Worm (Caenorhabditis elegans): ENCODE results near the gene ZK892.3.

Gene ZK892.3

ce11 chrII:10033163-10033871 lies 31.7 kb downstream of the ZK892.3 start, which contains the start of gene mtcu-2:
Gene mtcu-2 (minus strand): TSS chrII:10033213.
- TF ChIP-seq Y53G8AR.9 (GFP tag; conservative IDR thresholded peaks at IDR 0.05) (peak; percentile 96), nhr-80 (tag; optimal IDR thresholded peaks at IDR 0.05) (peak; percentile 46), ztf-18 (tag; optimal IDR thresholded peaks at IDR 0.05) (peak; percentile 38), xnd-1 (tag; optimal IDR thresholded peaks at IDR 0.05) (peak; percentile 16), tlf-1 (GFP tag; optimal IDR thresholded peaks at IDR 0.05) (peak; percentile 49), egl-44 (GFP tag; IDR thresholded peaks at IDR 0.05) (peak; percentile 98), F37B4.10 (GFP tag; IDR thresholded peaks at IDR 0.05) (peak; percentile 97), F39B2.1 (GFP tag; IDR thresholded peaks at IDR 0.05) (peak; percentile 80), Y53F4B.3 (GFP tag; IDR thresholded peaks at IDR 0.05) (peak; percentile 92), mcd-1 (GFP tag; IDR thresholded peaks at IDR 0.05) (peak; percentile 100), F52B5.7 (tag; optimal IDR thresholded peaks at IDR 0.05) (peak; percentile 28), madf-6 (GFP tag; IDR thresholded peaks at IDR 0.05) (peak; percentile 95), K12H6.12 (tag; optimal IDR thresholded peaks at IDR 0.05) (peak; percentile 61), bed-2 (GFP tag; IDR thresholded peaks at IDR 0.05) (peak; percentile 99), ztf-25 (GFP tag; IDR thresholded peaks at IDR 0.05) (peak; percentile 100), madf-3 (GFP tag; IDR thresholded peaks at IDR 0.05) (peak; percentile 95), attf-3 (GFP tag; conservative IDR thresholded peaks at IDR 0.05) (peak; percentile 90), Y56A3A.18 (GFP tag; IDR thresholded peaks at IDR 0.05) (peak; percentile 96), ceh-27 (GFP tag; optimal IDR thresholded peaks at IDR 0.05) (peak; percentile 76), cebp-2 (GFP tag; IDR thresholded peaks at IDR 0.05) (peak; percentile 92), sea-2 (GFP tag; IDR thresholded peaks at IDR 0.05) (peak; percentile 95), unc-130 (GFP tag; optimal IDR thresholded peaks at IDR 0.05) (peak; percentile 27), lin-35 (GFP tag; optimal IDR thresholded peaks at IDR 0.05) (peak in 1 of 3 experiments; percentile 77), Y79H2A.3 (GFP tag; conservative IDR thresholded peaks at IDR 0.05) (peak; percentile 99), tbp1 (GFP tag; optimal IDR thresholded peaks at IDR 0.05) (peak; percentile 60), Y67H2A.10 (GFP tag; conservative IDR thresholded peaks at IDR 0.05) (peak; percentile 98), ceh-91 (GFP tag; IDR thresholded peaks at IDR 0.05) (peak; percentile 98), lir-1 (GFP tag; conservative IDR thresholded peaks at IDR 0.05) (peak; percentile 88), lin-40 (tag; optimal IDR thresholded peaks at IDR 0.05) (peak; percentile 73), madf-8 (GFP tag; conservative IDR thresholded peaks at IDR 0.05) (peak; percentile 91), egrh-3 (GFP tag; IDR thresholded peaks at IDR 0.05) (peak; percentile 90), somi-1 (GFP tag; optimal IDR thresholded peaks at IDR 0.05) (peak; percentile 36), let-607 (tag; optimal IDR thresholded peaks at IDR 0.05) (peak; percentile 50 to 54), lin-54 (GFP tag; optimal IDR thresholded peaks at IDR 0.05) (peak; percentile 84), lsl-1 (GFP tag; optimal IDR thresholded peaks at IDR 0.05) (peak; percentile 63), C06A6.2 (GFP tag; conservative IDR thresholded peaks at IDR 0.05) (peak; percentile 100), F33H1.4 (GFP tag; IDR thresholded peaks at IDR 0.05) (peak; percentile 88), hmg-1.2 (GFP tag; IDR thresholded peaks at IDR 0.05) (peak; percentile 93), F49E8.2 (tag; optimal IDR thresholded peaks at IDR 0.05; ENCODE audit: insufficient read depth) (peak; percentile 33), ztf-28 (GFP tag; IDR thresholded peaks at IDR 0.05) (peak; percentile 99), let-526 (GFP tag; IDR thresholded peaks at IDR 0.05) (peak; percentile 99), lin-26 (GFP tag; IDR thresholded peaks at IDR 0.05) (peak; percentile 91), T07F8.4 (tag; optimal IDR thresholded peaks at IDR 0.05) (peak; percentile 37), rcor-1 (GFP tag; IDR thresholded peaks at IDR 0.05) (peak; percentile 98), ekl-4 (GFP tag; IDR thresholded peaks at IDR 0.05) (peak; percentile 99), attf-6 (GFP tag; IDR thresholded peaks at IDR 0.05) (peak; percentile 88), hsf-1 (GFP tag; IDR thresholded peaks at IDR 0.05) (peak; percentile 80)

Data from whole organism, young adult.